Worm (Caenorhabditis elegans) whole organism, L2 larva: Measurements from ENCODE around the gene pph-2.

Source experiments
- C34F6.9 ChIP-seq: fragments of 150-350 bp; optimal IDR thresholded peaks from 2 replicates; lab custom pipeline; 2014; ENCODE audit warnings: missing biosample characterization, missing genetic modification characterization
- ZK546.5 ChIP-seq: sonication (generic microtip); optimal IDR thresholded peaks from 2 replicates; lab custom pipeline; 2017; ENCODE audit warnings: missing biosample characterization, missing genetic modification characterization
- alr-1 ChIP-seq: fragments of 150-350 bp; optimal IDR thresholded peaks from 2 replicates; lab custom pipeline; 2014; ENCODE audit warnings: missing biosample characterization, missing genetic modification characterization
- aly-2 ChIP-seq: fragments of 150-350 bp; optimal IDR thresholded peaks from 2 replicates; lab custom pipeline; 2014; ENCODE audit warnings: missing biosample characterization, missing genetic modification characterization
- ama-1 ChIP-seq: fragments of 150-350 bp; optimal IDR thresholded peaks from 2 replicates; lab custom pipeline; 2018; ENCODE audit warnings: inconsistent platforms
- blmp-1 ChIP-seq: sonication (generic microtip); optimal IDR thresholded peaks from 2 replicates; lab custom pipeline; 2017; ENCODE audit warnings: missing genetic modification characterization, mild to moderate bottlenecking, missing compliant biosample characterization, antibody characterized with exemption, moderate library complexity; ENCODE audit not compliant: insufficient read depth
- ceh-16 ChIP-seq: fragments of 150-350 bp; optimal IDR thresholded peaks from 2 replicates; lab custom pipeline; 2014; ENCODE audit warnings: missing biosample characterization, missing genetic modification characterization
- ceh-82 ChIP-seq: fragments of 150-350 bp; optimal IDR thresholded peaks from 2 replicates; lab custom pipeline; 2014; ENCODE audit warnings: missing biosample characterization, missing genetic modification characterization
- dmd-4 ChIP-seq: sonication (generic microtip); optimal IDR thresholded peaks from 2 replicates; lab custom pipeline; 2017; ENCODE audit warnings: missing biosample characterization, missing genetic modification characterization
- egl-27 ChIP-seq: sonication (generic microtip); optimal IDR thresholded peaks from 3 replicates; lab custom pipeline; 2017; ENCODE audit warnings: missing biosample characterization, missing genetic modification reagents, missing genetic modification characterization
- elt-1 ChIP-seq: fragments of 150-350 bp; optimal IDR thresholded peaks from 2 replicates; lab custom pipeline; 2014; ENCODE audit warnings: missing biosample characterization, missing genetic modification characterization
- fos-1 ChIP-seq: fragments of 150-350 bp; optimal IDR thresholded peaks from 2 replicates; lab custom pipeline; 2014; ENCODE audit warnings: missing biosample characterization, missing genetic modification characterization
- gmeb-1 ChIP-seq: fragments of 150-350 bp; optimal IDR thresholded peaks from 2 replicates; lab custom pipeline; 2014; ENCODE audit warnings: missing biosample characterization, missing genetic modification characterization
- lin-13 ChIP-seq: fragments of 150-350 bp; optimal IDR thresholded peaks from 2 replicates; lab custom pipeline; 2014; ENCODE audit warnings: missing biosample characterization, missing genetic modification reagents, missing genetic modification characterization
- lin-39 ChIP-seq: fragments of 150-350 bp; optimal IDR thresholded peaks from 2 replicates; lab custom pipeline; 2014; ENCODE audit warnings: missing biosample characterization, missing genetic modification reagents, missing genetic modification characterization
- lsy-2 ChIP-seq, 2 experiments: fragments of 150-350 bp in 1 of 2; sonication (generic microtip) in 1 of 2; optimal IDR thresholded peaks; 2 replicates each; lab custom pipeline; 2014 to 2017; ENCODE audit warnings: missing biosample characterization in 2 of 2, missing genetic modification characterization in 2 of 2
- mbf-1 ChIP-seq: sonication (generic microtip); optimal IDR thresholded peaks from 2 replicates; lab custom pipeline; 2017; ENCODE audit warnings: missing biosample characterization, missing genetic modification characterization
- mdl-1 ChIP-seq, 2 experiments: fragments of 150-350 bp in 1 of 2; sonication (generic microtip) in 1 of 2; optimal IDR thresholded peaks; 2 replicates each; lab custom pipeline; 2017; ENCODE audit warnings: missing biosample characterization in 2 of 2, missing genetic modification characterization in 2 of 2
- nhr-10 ChIP-seq: sonication (generic microtip); optimal IDR thresholded peaks from 2 replicates; lab custom pipeline; 2017; ENCODE audit warnings: missing biosample characterization, missing genetic modification characterization
- nhr-11 ChIP-seq: fragments of 150-350 bp; optimal IDR thresholded peaks from 2 replicates; lab custom pipeline; 2014; ENCODE audit warnings: missing biosample characterization, missing genetic modification characterization
- nhr-12 ChIP-seq: fragments of 150-350 bp; optimal IDR thresholded peaks from 2 replicates; lab custom pipeline; 2014; ENCODE audit warnings: missing biosample characterization, missing genetic modification characterization
- nhr-21 ChIP-seq: fragments of 150-350 bp; optimal IDR thresholded peaks from 2 replicates; lab custom pipeline; 2014; ENCODE audit warnings: missing biosample characterization, missing genetic modification characterization
- nhr-237 ChIP-seq: fragments of 150-350 bp; optimal IDR thresholded peaks from 2 replicates; lab custom pipeline; 2014; ENCODE audit warnings: missing biosample characterization, missing genetic modification characterization
- nhr-25 ChIP-seq: fragments of 150-350 bp; sonication (generic microtip); optimal IDR thresholded peaks from 3 replicates; lab custom pipeline; 2014; ENCODE audit warnings: missing biosample characterization, missing genetic modification characterization
- nhr-77 ChIP-seq: fragments of 150-350 bp; optimal IDR thresholded peaks from 2 replicates; lab custom pipeline; 2014; ENCODE audit warnings: missing biosample characterization, missing genetic modification characterization
- peb-1 ChIP-seq: fragments of 150-350 bp; optimal IDR thresholded peaks from 2 replicates; lab custom pipeline; 2014; ENCODE audit warnings: missing biosample characterization, missing genetic modification characterization
- sem-4 ChIP-seq: fragments of 150-350 bp; optimal IDR thresholded peaks from 2 replicates; lab custom pipeline; 2014; ENCODE audit warnings: missing biosample characterization, missing genetic modification reagents, missing genetic modification characterization
- sma-3 ChIP-seq: sonication (generic microtip); optimal IDR thresholded peaks from 2 replicates; lab custom pipeline; 2016; ENCODE audit warnings: missing genetic modification reagents, missing genetic modification characterization, missing compliant biosample characterization
- sma-9 ChIP-seq, 2 experiments: fragments of 150-350 bp in 1 of 2; sonication (generic microtip) in 1 of 2; optimal IDR thresholded peaks; 2 replicates each; lab custom pipeline; 2014 to 2016; ENCODE audit warnings: missing genetic modification characterization in 2 of 2, mild to moderate bottlenecking in 1 of 2, missing biosample characterization in 1 of 2, missing compliant biosample characterization in 1 of 2, missing genetic modification reagents in 1 of 2, moderate library complexity in 1 of 2
- snpc-4 ChIP-seq: fragments of 150-350 bp; optimal IDR thresholded peaks from 2 replicates; lab custom pipeline; 2014; ENCODE audit warnings: missing biosample characterization, missing genetic modification characterization
- unc-39 ChIP-seq: fragments of 150-350 bp; optimal IDR thresholded peaks from 2 replicates; lab custom pipeline; 2014; ENCODE audit warnings: missing biosample characterization, missing genetic modification characterization
- unc-55 ChIP-seq: fragments of 150-350 bp; sonication (generic microtip); optimal IDR thresholded peaks from 3 replicates; lab custom pipeline; 2014; ENCODE audit warnings: missing biosample characterization, missing genetic modification reagents, missing genetic modification characterization
- unc-62 ChIP-seq: fragments of 150-350 bp; optimal IDR thresholded peaks from 2 replicates; lab custom pipeline; 2014; ENCODE audit warnings: missing biosample characterization, missing genetic modification reagents, missing genetic modification characterization
- ztf-1 ChIP-seq: fragments of 200-800 bp; sonication (Bioruptor generic); conservative IDR thresholded peaks from 2 replicates; pipeline ENCODE4 v1.3.6; 2022; ENCODE audit warnings: missing genetic modification characterization, missing compliant biosample characterization
- ztf-11 ChIP-seq: sonication (generic microtip); optimal IDR thresholded peaks from 2 replicates; lab custom pipeline; 2017; ENCODE audit warnings: missing biosample characterization, missing genetic modification characterization
- ztf-4 ChIP-seq: fragments of 150-350 bp; optimal IDR thresholded peaks from 2 replicates; lab custom pipeline; 2014; ENCODE audit warnings: missing biosample characterization, missing genetic modification characterization

Gene pph-2

DNA sequence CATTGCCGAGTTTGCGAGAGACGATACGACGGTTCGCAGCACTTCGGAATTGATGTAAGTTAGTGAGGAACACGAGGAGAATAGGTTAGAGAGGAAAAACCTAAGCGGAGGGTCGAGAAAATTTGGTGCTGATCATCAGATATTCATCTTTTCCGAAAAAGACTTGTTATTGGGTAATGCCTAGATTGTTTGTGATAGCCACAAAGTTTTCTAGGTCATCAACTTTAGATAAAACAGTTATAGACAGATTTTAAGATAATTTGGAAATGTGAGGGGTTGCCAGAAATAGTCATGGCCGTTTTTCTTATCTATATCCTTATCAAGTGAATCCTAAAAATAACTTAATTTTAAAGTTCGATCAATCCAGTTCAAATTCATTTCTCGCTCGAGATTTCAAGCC lies 22.8 kb upstream of the pph-2 start:
- peak; percentile 70 for TF ChIP-seq sma-9 (GFP tag; optimal IDR thresholded peaks at IDR 0.05; lab: Kevin White, UChicago)
- TF ChIP-seq sma-9 (tag; optimal IDR thresholded peaks at IDR 0.05; lab: Kevin White, UChicago), result no peak
- no peak for TF ChIP-seq egl-27 (tag; lab: Kevin White, UChicago)
- no peak for TF ChIP-seq nhr-10
- peak; percentile 90 for TF ChIP-seq elt-1
- TF ChIP-seq nhr-12 (tag; lab: Kevin White, UChicago), result no peak

DNA sequence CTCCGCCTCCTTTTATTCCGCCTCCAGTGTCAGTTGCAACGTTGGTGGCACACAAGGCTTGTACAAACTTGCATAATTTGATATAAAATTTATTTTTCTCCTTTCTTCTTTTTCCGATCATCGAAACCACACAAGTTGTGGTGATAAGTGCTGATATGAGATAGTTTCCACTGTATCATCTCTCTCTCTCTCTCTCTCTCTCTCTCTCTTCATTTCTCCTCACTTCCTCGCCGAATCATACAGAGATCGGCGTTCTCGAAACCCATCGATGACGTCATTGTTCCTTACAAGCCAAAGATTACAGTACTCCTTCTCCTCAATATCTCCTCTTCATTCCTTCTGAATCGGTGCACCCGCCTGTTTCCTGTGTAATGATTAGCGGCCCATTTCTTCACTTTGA lies 21.8 kb upstream of the pph-2 start, which contains the start of gene nhr-43:
Gene nhr-43, plus strand, starts transcription at position 233 of the 400 bp plus-strand sequence.
- no peak for TF ChIP-seq peb-1 (tag; lab: Kevin White, UChicago)
- TF ChIP-seq ztf-4 (tag; lab: Kevin White, UChicago), result no peak
- TF ChIP-seq blmp-1, result peak; percentile 20
- TF ChIP-seq nhr-25 (tag; lab: Kevin White, UChicago), result peak; percentile 38
- no peak for TF ChIP-seq elt-1
- TF ChIP-seq lsy-2 (tag; optimal IDR thresholded peaks at IDR 0.05; lab: Kevin White, UChicago), result peak in 1 of 2 experiments; percentile 21
- peak; percentile 76 for TF ChIP-seq sma-9 (GFP tag; optimal IDR thresholded peaks at IDR 0.05; lab: Kevin White, UChicago)
- TF ChIP-seq sma-9 (tag; optimal IDR thresholded peaks at IDR 0.05; lab: Kevin White, UChicago), result no peak
- no peak for TF ChIP-seq lin-39
- peak; percentile 36 for TF ChIP-seq sem-4 (tag; lab: Kevin White, UChicago)
- TF ChIP-seq fos-1, result peak; percentile 21
- TF ChIP-seq nhr-21, result peak; percentile 69
- no peak for TF ChIP-seq C34F6.9 (tag; lab: Kevin White, UChicago)
- TF ChIP-seq sma-3 (GFP tag; lab: Kevin White, UChicago), result peak; percentile 71
- no peak for TF ChIP-seq snpc-4
- TF ChIP-seq egl-27 (tag; lab: Kevin White, UChicago), result peak; percentile 31
- no peak for TF ChIP-seq unc-39 (tag; lab: Kevin White, UChicago)
- TF ChIP-seq, all 48 proteins: peak for 9

DNA sequence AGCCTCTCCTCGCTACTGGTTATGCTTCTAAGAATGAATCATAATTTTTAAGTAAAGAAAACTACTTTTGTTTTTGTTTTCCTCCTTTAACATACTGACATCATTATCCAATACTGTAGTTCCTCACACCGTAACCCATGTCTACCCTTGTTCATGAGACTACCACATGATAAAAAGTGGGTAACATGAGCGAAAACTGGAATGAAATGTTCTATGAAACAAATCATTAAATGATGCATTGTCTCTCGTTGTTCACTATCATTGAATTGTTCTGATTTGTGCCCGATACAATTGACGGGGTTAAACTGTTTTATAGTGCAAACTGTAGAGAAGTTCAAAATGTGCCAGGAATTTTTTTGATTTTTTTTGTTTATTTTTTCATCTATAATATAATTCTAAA lies 20.1 kb upstream of the pph-2 start:
- TF ChIP-seq sma-9 (GFP tag; optimal IDR thresholded peaks at IDR 0.05; lab: Kevin White, UChicago) (peak; percentile 79), sma-9 (tag; optimal IDR thresholded peaks at IDR 0.05; lab: Kevin White, UChicago) (no peak), nhr-21 (peak; percentile 84), nhr-25 (tag; lab: Kevin White, UChicago) (peak; percentile 73), fos-1 (peak; percentile 72), ama-1 (lab: Kevin White, UChicago) (no peak), ztf-1 (no peak), ZK546.5 (tag; lab: Kevin White, UChicago) (no peak), ztf-11 (tag; lab: Kevin White, UChicago) (no peak), lsy-2 (tag; optimal IDR thresholded peaks at IDR 0.05; lab: Kevin White, UChicago) (peak in 1 of 2 experiments; percentile 58), blmp-1 (peak; percentile 16)

DNA sequence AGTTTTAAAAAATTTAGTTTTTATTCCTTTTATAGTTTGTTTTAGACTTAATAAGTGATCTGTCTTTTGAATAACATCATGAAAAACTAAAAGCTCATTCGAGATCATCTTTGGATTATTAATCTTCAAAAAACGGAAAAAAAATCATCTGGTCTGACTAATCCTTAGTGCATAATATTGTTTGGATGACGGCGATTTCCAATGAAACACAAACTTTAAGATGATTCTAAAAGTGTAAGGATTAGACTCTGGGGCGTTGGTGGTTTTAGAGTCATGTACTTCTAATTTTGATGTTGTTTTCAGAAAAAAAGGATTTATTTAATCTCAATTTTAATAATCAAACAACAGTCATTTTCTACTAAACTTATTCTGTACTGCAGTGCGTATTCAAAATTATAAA lies 15.8 kb upstream of the pph-2 start:
- TF ChIP-seq lin-13 (GFP tag; lab: Kevin White, UChicago) (no peak), unc-55 (GFP tag; lab: Kevin White, UChicago) (no peak)

DNA sequence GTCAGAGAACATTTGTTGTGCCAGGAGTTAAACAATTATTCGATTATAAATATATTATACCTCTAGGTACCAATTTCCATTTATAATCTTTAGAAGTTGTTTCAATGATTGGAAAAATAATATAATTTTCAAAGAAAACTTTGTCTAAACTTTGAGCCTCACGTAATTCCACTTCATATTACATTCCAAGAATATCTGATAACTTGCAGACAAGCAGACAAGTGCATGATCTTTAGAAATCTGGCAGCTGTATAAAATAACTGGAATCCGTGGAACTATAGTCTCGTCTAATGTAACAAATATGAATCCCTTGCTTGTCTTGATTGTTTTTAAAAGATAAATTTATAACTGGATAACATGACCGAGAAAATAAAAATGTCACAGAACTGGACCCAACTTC lies 15.0 kb upstream of the pph-2 start:
- TF ChIP-seq ZK546.5 (tag; lab: Kevin White, UChicago) (no peak), nhr-11 (no peak), aly-2 (no peak), ama-1 (lab: Kevin White, UChicago) (no peak), fos-1 (no peak), alr-1 (tag; lab: Kevin White, UChicago) (no peak), nhr-25 (tag; lab: Kevin White, UChicago) (no peak), gmeb-1 (tag; lab: Kevin White, UChicago) (no peak), mdl-1 (tag; optimal IDR thresholded peaks at IDR 0.05; lab: Kevin White, UChicago) (no peak), dmd-4 (tag; lab: Kevin White, UChicago) (no peak), nhr-237 (tag; lab: Kevin White, UChicago) (no peak), nhr-77 (no peak)
- TF ChIP-seq, all 48 proteins: peak for 0

DNA sequence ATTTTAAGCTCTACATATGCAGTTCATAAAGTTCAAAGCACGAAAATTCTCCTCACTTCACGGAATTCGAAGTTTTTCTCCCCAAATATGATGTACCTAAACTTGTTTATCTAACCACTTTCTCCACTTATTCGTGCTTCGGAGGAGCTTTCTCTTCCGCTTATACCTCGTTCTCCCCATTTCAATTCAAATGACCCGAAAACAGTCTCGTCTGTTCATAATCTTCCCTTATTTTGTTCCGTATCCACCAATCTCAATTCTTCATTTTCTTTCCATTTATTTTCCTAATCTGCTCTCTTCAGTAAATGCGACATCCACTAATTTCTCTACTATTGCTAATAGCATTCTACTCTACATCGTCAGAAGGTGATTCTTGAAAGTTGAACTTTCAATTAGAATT lies 7.7 kb upstream of the pph-2 start, which contains the start of gene let-653:
Gene let-653, plus strand, starts transcription at position 301 of the 400 bp plus-strand sequence.
- no peak for TF ChIP-seq sma-3 (GFP tag; lab: Kevin White, UChicago)
- no peak for TF ChIP-seq egl-27 (tag; lab: Kevin White, UChicago)
- TF ChIP-seq dmd-4 (tag; lab: Kevin White, UChicago), result no peak
- no peak for TF ChIP-seq lsy-2 (tag; optimal IDR thresholded peaks at IDR 0.05; lab: Kevin White, UChicago)
- no peak for TF ChIP-seq unc-62 (GFP tag; lab: Kevin White, UChicago)
- TF ChIP-seq ceh-16 (tag; lab: Kevin White, UChicago), result no peak
- no peak for TF ChIP-seq nhr-11
- TF ChIP-seq ceh-82 (tag; lab: Kevin White, UChicago), result no peak
- TF ChIP-seq C34F6.9 (tag; lab: Kevin White, UChicago), result no peak
- TF ChIP-seq nhr-12 (tag; lab: Kevin White, UChicago), result no peak
- TF ChIP-seq alr-1 (tag; lab: Kevin White, UChicago), result no peak
- TF ChIP-seq ztf-1, result no peak
- TF ChIP-seq nhr-237 (tag; lab: Kevin White, UChicago), result no peak
- no peak for TF ChIP-seq lin-13 (GFP tag; lab: Kevin White, UChicago)
- no peak for TF ChIP-seq sma-9 (GFP tag; optimal IDR thresholded peaks at IDR 0.05; lab: Kevin White, UChicago)
- no peak for TF ChIP-seq sma-9 (tag; optimal IDR thresholded peaks at IDR 0.05; lab: Kevin White, UChicago)
- no peak for TF ChIP-seq peb-1 (tag; lab: Kevin White, UChicago)
- no peak for TF ChIP-seq mbf-1 (tag; lab: Kevin White, UChicago)
- TF ChIP-seq, all 48 proteins: peak for 0
